Fruit fly (Drosophila melanogaster): Measurements from ENCODE around the gene Aps.

The Aps gene

dm6 chr3L:10855419-10856213 lies 43.3 kb downstream of the Aps start (continued):
- TF ChIP-seq CG6276 (GFP tag; optimal IDR thresholded peaks at IDR 0.05) (peak; percentile 89), OdsH (GFP tag; optimal IDR thresholded peaks at IDR 0.05) (peak; percentile 92), CG10631 (GFP tag; optimal IDR thresholded peaks at IDR 0.05) (peak; percentile 96), CG9139 (GFP tag; optimal IDR thresholded peaks at IDR 0.05) (peak; percentile 91), svp (GFP tag) (peak; percentile 91), CG1621 (tag; optimal IDR thresholded peaks at IDR 0.05) (peak; percentile 66), CG8632 (GFP tag; optimal IDR thresholded peaks at IDR 0.05) (peak; percentile 92), vri (GFP tag; optimal IDR thresholded peaks at IDR 0.05) (peak; percentile 56), topi (GFP tag; optimal IDR thresholded peaks at IDR 0.05) (peak; percentile 84), Hr4 (GFP tag; optimal IDR thresholded peaks at IDR 0.05) (peak; percentile 84), CG6854 (GFP tag; optimal IDR thresholded peaks at IDR 0.05) (peak; percentile 73), Hr38 (GFP tag; optimal IDR thresholded peaks at IDR 0.05) (no peak), fkh (GFP tag; optimal IDR thresholded peaks at IDR 0.05) (peak; percentile 7), Sox14 (GFP tag; optimal IDR thresholded peaks at IDR 0.05) (peak; percentile 83), lz (GFP tag; optimal IDR thresholded peaks at IDR 0.05) (peak; percentile 87), pdm3 (GFP tag; optimal IDR thresholded peaks at IDR 0.05) (peak; percentile 78), Ets96B (tag; optimal IDR thresholded peaks at IDR 0.05) (peak; percentile 94), CG6792 (GFP tag; optimal IDR thresholded peaks at IDR 0.05) (peak; percentile 89), CG3032 (tag; optimal IDR thresholded peaks at IDR 0.05) (peak; percentile 95)

DNA sequence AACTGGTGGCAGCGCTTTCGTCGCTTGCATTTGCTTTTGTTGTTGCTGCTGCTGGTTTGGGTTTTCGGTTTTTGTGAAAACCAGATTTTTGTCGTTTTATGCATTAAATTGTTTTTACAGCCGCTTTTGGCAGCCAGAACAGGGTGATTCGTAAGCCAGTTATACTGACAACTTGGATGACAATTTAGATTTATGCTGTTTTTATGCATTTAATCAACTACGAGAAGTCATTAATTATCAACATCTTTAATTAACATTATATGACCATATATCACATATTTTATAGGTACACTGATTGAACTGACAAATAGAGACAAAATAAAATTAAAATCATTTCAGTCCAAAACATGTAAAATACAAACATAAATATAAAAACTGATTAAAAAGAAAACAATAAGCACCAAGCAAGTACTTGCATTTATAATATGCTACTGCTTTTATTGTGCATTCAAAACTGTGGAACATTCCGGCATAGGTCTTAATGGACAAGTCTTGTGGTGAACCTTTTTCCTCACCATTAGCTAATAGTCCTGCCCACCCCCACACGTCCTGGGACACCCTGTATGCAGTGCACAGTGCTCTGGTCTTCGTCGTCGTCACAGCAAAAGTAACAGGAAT lies 44.0 kb downstream of the Aps start:
- TF ChIP-seq CG8119 (GFP tag; IDR thresholded peaks at IDR 0.05) (peak; percentile 81), Gug (GFP tag; IDR thresholded peaks at IDR 0.05) (no peak; the same call in 1 of the 2 replicates), CG3919 (GFP tag; optimal IDR thresholded peaks at IDR 0.05) (peak; percentile 85), Sox15 (GFP tag; optimal IDR thresholded peaks at IDR 0.05) (peak; percentile 84), achi (GFP tag; optimal IDR thresholded peaks at IDR 0.05) (peak; percentile 85), acj6 (GFP tag; optimal IDR thresholded peaks at IDR 0.05) (peak; percentile 91), CG4318 (GFP tag; optimal IDR thresholded peaks at IDR 0.05) (peak; percentile 93), Sox102F (GFP tag; optimal IDR thresholded peaks at IDR 0.05) (peak; percentile 85), Eip93F (GFP tag; optimal IDR thresholded peaks at IDR 0.05) (peak; percentile 86), CG6792 (GFP tag; optimal IDR thresholded peaks at IDR 0.05) (peak; percentile 85), CG11294 (GFP tag; IDR thresholded peaks at IDR 0.05) (peak; percentile 28), pdm3 (GFP tag; optimal IDR thresholded peaks at IDR 0.05) (peak; percentile 88), CG6808 (GFP tag; optimal IDR thresholded peaks at IDR 0.05) (peak; percentile 91), Ets21C (GFP tag; optimal IDR thresholded peaks at IDR 0.05) (peak; percentile 85), CG3032 (tag; optimal IDR thresholded peaks at IDR 0.05) (peak; percentile 84), Eip78C (GFP tag) (peak; percentile 99), topi (GFP tag; optimal IDR thresholded peaks at IDR 0.05) (peak; percentile 93), CG10669 (GFP tag; optimal IDR thresholded peaks at IDR 0.05) (peak; percentile 82), CG1621 (tag; optimal IDR thresholded peaks at IDR 0.05) (peak; percentile 66), Eip75B (GFP tag; optimal IDR thresholded peaks at IDR 0.05) (peak; percentile 90), CG6276 (GFP tag; optimal IDR thresholded peaks at IDR 0.05) (peak; percentile 90), salr (GFP tag; optimal IDR thresholded peaks at IDR 0.05) (peak; percentile 50 to 96), CG11762 (GFP tag; optimal IDR thresholded peaks at IDR 0.05; ENCODE audit: insufficient read depth) (peak; percentile 83), eg (GFP tag; IDR thresholded peaks at IDR 0.05) (peak; percentile 73), CG6854 (GFP tag; optimal IDR thresholded peaks at IDR 0.05) (peak; percentile 26), Smox (GFP tag; optimal IDR thresholded peaks at IDR 0.05) (peak; percentile 93), Hr39 (GFP tag; optimal IDR thresholded peaks at IDR 0.05) (peak; percentile 92), CG16779 (tag; optimal IDR thresholded peaks at IDR 0.05) (peak; percentile 77), net (GFP tag; optimal IDR thresholded peaks at IDR 0.05) (peak; percentile 93), dac (GFP tag; optimal IDR thresholded peaks at IDR 0.05) (peak; percentile 82), CG11902 (GFP tag; optimal IDR thresholded peaks at IDR 0.05) (peak; percentile 78), CG15336 (GFP tag; IDR thresholded peaks at IDR 0.05) (peak; percentile 74; the same call in 1 of the 2 replicates), fkh (GFP tag; optimal IDR thresholded peaks at IDR 0.05) (no peak), esn (GFP tag; optimal IDR thresholded peaks at IDR 0.05) (peak; percentile 96), Sox14 (GFP tag; optimal IDR thresholded peaks at IDR 0.05) (peak; percentile 91), CG32006 (GFP tag; optimal IDR thresholded peaks at IDR 0.05) (peak; percentile 96), cyc (GFP tag; optimal IDR thresholded peaks at IDR 0.05) (peak; percentile 90)

Measured in whole organism, prepupa.